Fruit fly (Drosophila melanogaster) whole organism, adult: ENCODE results near the gene Jon25Biii.

Source experiments
- CG11617 ChIP-seq: fragments of 200-800 bp; sonication (Bioruptor generic); optimal IDR thresholded peaks from 2 replicates; lab custom pipeline; 2017; ENCODE audit warnings: mild to moderate bottlenecking, missing biosample characterization, missing genetic modification reagents, missing genetic modification characterization
- CG12768 ChIP-seq: fragments of 200-800 bp; sonication (Bioruptor generic); optimal IDR thresholded peaks from 2 replicates; lab custom pipeline; 2017; ENCODE audit warnings: missing biosample characterization, missing genetic modification characterization, mild to moderate bottlenecking, moderate library complexity, missing genetic modification reagents
- CG14711 ChIP-seq: fragments of 200-800 bp; sonication (Bioruptor generic); optimal IDR thresholded peaks from 2 replicates; lab custom pipeline; 2018; ENCODE audit warnings: missing biosample characterization, mild to moderate bottlenecking, missing genetic modification characterization, moderate library complexity
- CG1620 ChIP-seq: fragments of 200-800 bp; sonication (Bioruptor generic); optimal IDR thresholded peaks from 2 replicates; lab custom pipeline; 2016; ENCODE audit warnings: missing biosample characterization, missing genetic modification characterization
- CG33017 ChIP-seq: fragments of 200-800 bp; sonication (Bioruptor generic); optimal IDR thresholded peaks from 2 replicates; lab custom pipeline; 2018; ENCODE audit warnings: missing biosample characterization, mild to moderate bottlenecking, missing genetic modification characterization, moderate library complexity
- CG5204 ChIP-seq: fragments of 200-800 bp; sonication (Bioruptor generic); optimal IDR thresholded peaks from 2 replicates; lab custom pipeline; 2016; ENCODE audit warnings: missing biosample characterization, missing genetic modification characterization
- CG7045 ChIP-seq: fragments of 200-800 bp; sonication (Bioruptor generic); optimal IDR thresholded peaks from 2 replicates; lab custom pipeline; 2017; ENCODE audit warnings: missing biosample characterization, mild to moderate bottlenecking, missing genetic modification characterization
- CG7101 ChIP-seq: fragments of 200-800 bp; sonication (Bioruptor generic); optimal IDR thresholded peaks from 2 replicates; lab custom pipeline; 2018; ENCODE audit warnings: missing biosample characterization, mild to moderate bottlenecking, missing genetic modification characterization, moderate library complexity
- Clk ChIP-seq: fragments of 200-800 bp; sonication (Bioruptor generic); optimal IDR thresholded peaks from 2 replicates; lab custom pipeline; 2017; ENCODE audit warnings: missing biosample characterization, missing genetic modification characterization
- Crg-1 ChIP-seq: fragments of 200-800 bp; sonication (Bioruptor generic); optimal IDR thresholded peaks from 2 replicates; lab custom pipeline; 2016; ENCODE audit warnings: missing biosample characterization, missing genetic modification characterization
- Hr96 ChIP-seq: fragments of 200-800 bp; sonication (Bioruptor generic); optimal IDR thresholded peaks from 2 replicates; lab custom pipeline; 2016; ENCODE audit warnings: missing biosample characterization, missing genetic modification characterization
- Mnt ChIP-seq: fragments of 200-800 bp; sonication (Bioruptor generic); optimal IDR thresholded peaks from 2 replicates; lab custom pipeline; 2016; ENCODE audit warnings: missing biosample characterization, mild to moderate bottlenecking, missing genetic modification characterization
- bab1 ChIP-seq: fragments of 200-800 bp; sonication (Bioruptor generic); optimal IDR thresholded peaks from 3 replicates; lab custom pipeline; 2019; ENCODE audit warnings: missing biosample characterization, mild to moderate bottlenecking, missing genetic modification characterization, moderate library complexity
- cic ChIP-seq: fragments of 200-800 bp; sonication (Bioruptor generic); optimal IDR thresholded peaks from 2 replicates; lab custom pipeline; 2017; ENCODE audit warnings: missing biosample characterization, mild to moderate bottlenecking, missing genetic modification characterization, moderate library complexity
- cnc ChIP-seq, 2 experiments: fragments of >200 bp; optimal IDR thresholded peaks; 2 replicates each; lab custom pipeline; 2017
- kay ChIP-seq: fragments of 200-800 bp; sonication (Bioruptor generic); peaks from one replicate; lab custom pipeline; 2016; ENCODE audit warnings: missing biosample characterization, missing genetic modification characterization, borderline replicate concordance
- ovo ChIP-seq: fragments of 200-800 bp; sonication (Bioruptor generic); optimal IDR thresholded peaks from 2 replicates; lab custom pipeline; 2016; ENCODE audit warnings: missing biosample characterization, missing genetic modification characterization
- pad ChIP-seq: fragments of 200-800 bp; sonication (Bioruptor generic); optimal IDR thresholded peaks from 3 replicates; lab custom pipeline; 2017; ENCODE audit warnings: missing biosample characterization, missing genetic modification characterization, mild to moderate bottlenecking, moderate library complexity, missing genetic modification reagents
- tj ChIP-seq: fragments of 200-800 bp; sonication (Bioruptor generic); optimal IDR thresholded peaks from 3 replicates; lab custom pipeline; 2017; ENCODE audit warnings: missing biosample characterization, mild to moderate bottlenecking, missing genetic modification characterization, moderate library complexity
- toe ChIP-seq: fragments of 200-800 bp; sonication (Bioruptor generic); optimal IDR thresholded peaks from 2 replicates; lab custom pipeline; 2016; ENCODE audit warnings: missing biosample characterization, missing genetic modification characterization

The Jon25Biii gene

DNA sequence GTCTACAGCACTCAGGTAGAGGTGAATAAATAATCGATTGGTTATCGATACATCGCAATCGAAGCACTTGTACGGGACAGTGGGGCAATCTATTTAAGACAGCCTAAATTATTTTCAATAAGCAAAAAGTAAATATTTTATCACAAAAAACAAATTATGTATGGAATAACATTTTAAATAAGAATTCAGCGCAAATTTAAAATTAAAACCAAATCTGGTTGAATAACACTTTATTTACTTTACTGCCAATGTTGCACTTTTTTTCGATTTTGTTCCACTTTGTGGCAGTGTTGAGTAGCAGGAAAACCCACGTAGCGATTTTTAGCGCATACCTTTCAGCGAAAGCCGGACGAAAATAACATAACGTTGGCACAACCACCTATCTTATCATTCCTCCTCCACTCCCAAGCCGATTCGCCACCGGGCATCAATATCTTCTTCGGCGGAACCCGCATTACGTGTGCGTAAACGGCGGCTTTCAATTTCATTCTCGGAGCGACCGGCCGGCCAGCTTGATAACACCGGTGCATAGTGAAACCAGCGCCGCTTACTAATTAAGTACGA lies 26.5 kb upstream of the Jon25Biii start, which contains the start of the genes Gmd and CG3792:
TSS of gene Gmd (minus strand) at position 36 of the 564 bp plus-strand sequence.
TSS of gene CG3792 (plus strand) at position 325 of the 564 bp plus-strand sequence.
- TF ChIP-seq Clk (GFP tag; lab: Kevin White, UChicago), result peak; percentile 90
- peak; percentile 93 for TF ChIP-seq CG7101 (tag; lab: Kevin White, UChicago)
- no peak for TF ChIP-seq Hr96
- peak; percentile 95 for TF ChIP-seq bab1 (GFP tag; lab: Kevin White, UChicago)
- peak; percentile 94 for TF ChIP-seq CG7045 (GFP tag; lab: Kevin White, UChicago)
- TF ChIP-seq pad, result peak; percentile 86
- peak; percentile 96 for TF ChIP-seq CG12768 (GFP tag; lab: Kevin White, UChicago)
- TF ChIP-seq CG11617 (GFP tag; lab: Kevin White, UChicago), result peak; percentile 95
- TF ChIP-seq toe, result no peak
- no peak for TF ChIP-seq kay (GFP tag; lab: Kevin White, UChicago)
- TF ChIP-seq ovo (GFP tag; lab: Kevin White, UChicago), result peak; percentile 83
- no peak for TF ChIP-seq cnc (optimal IDR thresholded peaks at IDR 0.05; lab: Kevin White, UChicago)
- peak; percentile 89 for TF ChIP-seq CG14711 (tag; lab: Kevin White, UChicago)
- TF ChIP-seq CG5204 (GFP tag; lab: Kevin White, UChicago), result no peak
- TF ChIP-seq cic (GFP tag; lab: Kevin White, UChicago), result peak; percentile 84
- peak; percentile 86 for TF ChIP-seq Mnt
- TF ChIP-seq Crg-1, result peak; percentile 92
- TF ChIP-seq CG33017 (tag; lab: Kevin White, UChicago), result peak; percentile 89
- TF ChIP-seq CG1620 (GFP tag; lab: Kevin White, UChicago), result peak; percentile 95
- TF ChIP-seq tj (GFP tag; lab: Kevin White, UChicago), result peak; percentile 95

- TF ChIP-seq Mnt (peak; percentile 44), toe (no peak), CG7101 (tag; lab: Kevin White, UChicago) (peak; percentile 15), CG33017 (tag; lab: Kevin White, UChicago) (no peak), CG14711 (tag; lab: Kevin White, UChicago) (peak; percentile 94), CG11617 (GFP tag; lab: Kevin White, UChicago) (peak; percentile 11), tj (GFP tag; lab: Kevin White, UChicago) (peak; percentile 2), bab1 (GFP tag; lab: Kevin White, UChicago) (peak; percentile 65), cnc (optimal IDR thresholded peaks at IDR 0.05; lab: Kevin White, UChicago) (no peak)
These were observed 23.3 kb upstream of the Jon25Biii start, which contains the start of gene mRpL28 for dm6 chr2L:4973731-4974415. TSS of gene mRpL28 (plus strand) at chr2L:4973976.

dm6 chr2L:4971329-4971798 lies 20.8 kb upstream of the Jon25Biii start, which contains the start of gene CG14043:
TSS of gene CG14043 (plus strand) at chr2L:4971702.
- TF ChIP-seq ovo (GFP tag; lab: Kevin White, UChicago), result no peak
- no peak for TF ChIP-seq kay (GFP tag; lab: Kevin White, UChicago)
- peak; percentile 74 for TF ChIP-seq bab1 (GFP tag; lab: Kevin White, UChicago)
- peak; percentile 25 for TF ChIP-seq CG7101 (tag; lab: Kevin White, UChicago)
- peak; percentile 19 for TF ChIP-seq CG11617 (GFP tag; lab: Kevin White, UChicago)
- no peak for TF ChIP-seq Hr96
- no peak for TF ChIP-seq Clk (GFP tag; lab: Kevin White, UChicago)
- TF ChIP-seq cnc (optimal IDR thresholded peaks at IDR 0.05; lab: Kevin White, UChicago), result no peak
- no peak for TF ChIP-seq CG33017 (tag; lab: Kevin White, UChicago)
- TF ChIP-seq cic (GFP tag; lab: Kevin White, UChicago), result peak; percentile 46
- TF ChIP-seq CG7045 (GFP tag; lab: Kevin White, UChicago), result no peak
- TF ChIP-seq CG5204 (GFP tag; lab: Kevin White, UChicago), result no peak
- peak; percentile 72 for TF ChIP-seq Mnt
- TF ChIP-seq CG1620 (GFP tag; lab: Kevin White, UChicago), result peak; percentile 50
- peak; percentile 14 for TF ChIP-seq tj (GFP tag; lab: Kevin White, UChicago)
- peak; percentile 66 for TF ChIP-seq CG14711 (tag; lab: Kevin White, UChicago)
- no peak for TF ChIP-seq CG12768 (GFP tag; lab: Kevin White, UChicago)
- peak; percentile 29 for TF ChIP-seq Crg-1
- TF ChIP-seq pad, result peak; percentile 26
- no peak for TF ChIP-seq toe

DNA sequence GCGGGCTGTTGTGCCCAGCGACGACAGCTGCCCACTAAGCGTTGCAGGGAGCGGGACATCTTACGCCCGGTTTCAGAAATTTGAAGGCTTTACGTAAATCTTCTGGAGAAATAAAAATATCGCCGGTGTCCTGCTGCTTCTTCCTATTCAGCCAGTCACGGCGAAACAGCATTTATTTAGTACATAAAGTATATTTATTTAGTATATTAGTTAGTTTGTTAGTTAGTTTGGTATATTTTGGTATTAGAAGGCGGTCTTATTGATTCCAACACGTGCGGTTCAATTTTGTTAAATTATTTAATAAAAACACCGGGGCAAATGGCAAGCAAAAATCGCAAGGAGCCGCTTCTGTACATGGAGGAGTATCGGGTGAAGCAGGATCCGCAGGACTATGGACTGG lies 18.2 kb upstream of the Jon25Biii start, which contains the start of the genes Scox and Polr1C:
TSS of gene Scox (minus strand) at position 169 of the 400 bp plus-strand sequence.
TSS of gene Polr1C (plus strand) at position 238 of the 400 bp plus-strand sequence.
- TF ChIP-seq bab1 (GFP tag; lab: Kevin White, UChicago) (no peak), Mnt (peak; percentile 87), kay (GFP tag; lab: Kevin White, UChicago) (no peak)

DNA sequence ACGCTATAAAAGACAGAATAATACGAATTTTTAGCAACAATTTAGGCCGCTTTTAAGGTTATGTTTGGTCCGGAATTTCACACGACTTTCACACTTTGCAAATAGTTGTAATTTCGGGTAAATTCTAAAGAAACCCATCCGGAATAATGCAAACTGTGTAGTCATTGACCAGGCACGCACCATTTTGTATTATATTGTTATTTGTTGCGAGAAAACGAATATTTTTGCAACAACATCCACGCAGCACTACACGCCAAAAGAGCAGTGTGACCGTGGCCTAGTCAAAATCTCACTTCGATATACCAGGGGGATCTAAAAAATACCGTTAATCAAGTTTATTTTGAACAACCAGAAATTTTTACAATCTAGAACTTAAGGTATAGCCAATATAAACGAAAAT lies 16.9 kb upstream of the Jon25Biii start, which contains the start of gene eIF3i:
TSS of gene eIF3i (minus strand) at position 265 of the 400 bp plus-strand sequence.
- peak; percentile 50 for TF ChIP-seq Mnt
- TF ChIP-seq CG7045 (GFP tag; lab: Kevin White, UChicago), result no peak
- no peak for TF ChIP-seq CG12768 (GFP tag; lab: Kevin White, UChicago)

DNA sequence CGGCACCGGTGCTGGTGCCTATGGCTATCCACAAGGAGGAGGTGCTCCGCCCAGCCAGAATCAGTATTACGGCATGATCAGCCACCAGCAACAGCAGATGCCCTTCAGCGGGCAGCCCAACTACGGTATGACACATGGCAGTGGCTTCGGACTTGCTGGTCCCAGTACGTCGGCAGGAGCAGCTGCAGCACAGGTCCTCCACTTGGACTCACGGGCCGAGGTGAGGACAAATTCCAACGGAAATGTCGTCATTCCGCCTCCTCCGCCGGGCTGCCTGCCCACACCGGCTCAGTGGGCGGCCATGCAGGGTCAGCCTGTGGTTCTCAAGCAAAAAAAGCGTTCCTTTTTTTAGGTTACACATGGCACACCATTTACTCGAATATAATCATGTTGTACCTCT lies 15.4 kb upstream of the Jon25Biii start:
- no peak for TF ChIP-seq CG7045 (GFP tag; lab: Kevin White, UChicago)
- TF ChIP-seq toe, result no peak
- no peak for TF ChIP-seq CG12768 (GFP tag; lab: Kevin White, UChicago)
- no peak for TF ChIP-seq ovo (GFP tag; lab: Kevin White, UChicago)
- no peak for TF ChIP-seq CG7101 (tag; lab: Kevin White, UChicago)
- TF ChIP-seq cic (GFP tag; lab: Kevin White, UChicago), result no peak
- TF ChIP-seq CG14711 (tag; lab: Kevin White, UChicago), result no peak
- no peak for TF ChIP-seq Mnt
- no peak for TF ChIP-seq CG11617 (GFP tag; lab: Kevin White, UChicago)
- TF ChIP-seq Hr96, result no peak
- TF ChIP-seq Clk (GFP tag; lab: Kevin White, UChicago), result no peak
- no peak for TF ChIP-seq Crg-1
- TF ChIP-seq bab1 (GFP tag; lab: Kevin White, UChicago), result no peak
- TF ChIP-seq tj (GFP tag; lab: Kevin White, UChicago), result no peak
- no peak for TF ChIP-seq kay (GFP tag; lab: Kevin White, UChicago)
- TF ChIP-seq CG5204 (GFP tag; lab: Kevin White, UChicago), result no peak
- no peak for TF ChIP-seq cnc (optimal IDR thresholded peaks at IDR 0.05; lab: Kevin White, UChicago)
- TF ChIP-seq CG33017 (tag; lab: Kevin White, UChicago), result no peak
- no peak for TF ChIP-seq pad
